Worm (Caenorhabditis elegans) whole organism, L4 larva: ENCODE data around the gene seu-1.
A peak's percentile ranks its signal among the peaks of the same experiment; 100 is the strongest.

Experiments used
- F10B5.3 ChIP-seq: sonication (generic microtip); optimal IDR thresholded peaks from 2 replicates; lab custom pipeline; 2016; ENCODE audit warnings: mild to moderate bottlenecking, missing genetic modification characterization, missing compliant biosample characterization
- F37D6.2 ChIP-seq: sonication (generic microtip); optimal IDR thresholded peaks from 2 replicates; lab custom pipeline; 2016; ENCODE audit warnings: mild to moderate bottlenecking, missing genetic modification characterization, missing compliant biosample characterization
- F49E8.2 ChIP-seq: sonication (generic microtip); optimal IDR thresholded peaks from 2 replicates; lab custom pipeline; 2016; ENCODE audit warnings: missing compliant biosample characterization, mild to moderate bottlenecking, missing genetic modification characterization, borderline replicate concordance
- R02D3.7 ChIP-seq: fragments of 150-350 bp; sonication (generic microtip); optimal IDR thresholded peaks from 3 replicates; lab custom pipeline; 2014; ENCODE audit warnings: missing biosample characterization, missing genetic modification characterization
- T20F7.1 ChIP-seq: fragments of 200-800 bp; sonication (Bioruptor generic); optimal IDR thresholded peaks from 2 replicates; lab custom pipeline; 2018; ENCODE audit warnings: mild to moderate bottlenecking, missing genetic modification characterization, missing compliant biosample characterization
- Y48G9A.11 ChIP-seq: fragments of 200-800 bp; sonication (Bioruptor generic); IDR thresholded peaks from 2 replicates; pipeline ENCODE4 v1.3.6; 2022; ENCODE audit warnings: missing genetic modification reagents, missing genetic modification characterization, missing compliant biosample characterization
- Y5F2A.4 ChIP-seq: fragments of 200-800 bp; sonication (Bioruptor generic); optimal IDR thresholded peaks from 2 replicates; lab custom pipeline; 2018; ENCODE audit warnings: mild to moderate bottlenecking, missing genetic modification characterization, missing compliant biosample characterization
- aly-2 ChIP-seq: sonication (generic microtip); optimal IDR thresholded peaks from 2 replicates; lab custom pipeline; 2018; ENCODE audit warnings: missing biosample characterization, missing genetic modification characterization
- ama-1 ChIP-seq: fragments of 150-350 bp; optimal IDR thresholded peaks from 2 replicates; lab custom pipeline; 2014; ENCODE audit warnings: inconsistent platforms, mixed read lengths
- attf-4 ChIP-seq: sonication (generic microtip); optimal IDR thresholded peaks from 3 replicates; lab custom pipeline; 2017; ENCODE audit warnings: missing biosample characterization, missing genetic modification characterization
- ceh-20 ChIP-seq: fragments of 200-800 bp; sonication (Bioruptor generic); IDR thresholded peaks from 2 replicates; pipeline ENCODE4 v1.3.6; 2022; ENCODE audit warnings: missing genetic modification reagents, missing genetic modification characterization, missing compliant biosample characterization
- ceh-32 ChIP-seq: sonication (generic microtip); optimal IDR thresholded peaks from 2 replicates; lab custom pipeline; 2016; ENCODE audit warnings: mild to moderate bottlenecking, missing genetic modification characterization, missing compliant biosample characterization; ENCODE audit not compliant: poor library complexity
- ceh-44 ChIP-seq: fragments of 200-800 bp; sonication (Bioruptor generic); IDR thresholded peaks from 2 replicates; pipeline ENCODE4 v1.3.6; 2022; ENCODE audit warnings: missing genetic modification reagents, missing genetic modification characterization, missing compliant biosample characterization
- ceh-82 ChIP-seq: sonication (generic microtip); optimal IDR thresholded peaks from 2 replicates; lab custom pipeline; 2017; ENCODE audit warnings: missing biosample characterization, missing genetic modification characterization
- daf-16 ChIP-seq, 3 experiments: sonication (generic microtip); optimal IDR thresholded peaks; 2 replicates each; lab custom pipeline; 2016 to 2017; ENCODE audit warnings: missing genetic modification characterization in 3 of 3, missing genetic modification reagents in 3 of 3, mild to moderate bottlenecking in 2 of 3, missing compliant biosample characterization in 2 of 3, missing biosample characterization in 1 of 3, moderate library complexity in 1 of 3
- daf-8 ChIP-seq: fragments of 200-800 bp; sonication (Bioruptor generic); IDR thresholded peaks from 2 replicates; pipeline ENCODE4 v1.3.6; 2022; ENCODE audit warnings: missing genetic modification characterization, missing compliant biosample characterization
- dmd-6 ChIP-seq: fragments of 200-800 bp; sonication (Bioruptor generic); IDR thresholded peaks from 2 replicates; pipeline ENCODE4 v1.3.6; 2022; ENCODE audit warnings: missing genetic modification reagents, missing genetic modification characterization, missing compliant biosample characterization
- dmd-8 ChIP-seq: fragments of 200-800 bp; sonication (Bioruptor generic); IDR thresholded peaks from 2 replicates; pipeline ENCODE4 v1.3.6; 2022; ENCODE audit warnings: missing genetic modification characterization, missing compliant biosample characterization
- duxl-1 ChIP-seq: sonication (generic microtip); optimal IDR thresholded peaks from 2 replicates; lab custom pipeline; 2016; ENCODE audit warnings: mild to moderate bottlenecking, missing genetic modification characterization, moderate library complexity, missing compliant biosample characterization; ENCODE audit not compliant: poor library complexity
- egl-43 ChIP-seq: fragments of 200-800 bp; sonication (Bioruptor generic); IDR thresholded peaks from 2 replicates; pipeline ENCODE4 v1.3.6; 2022; ENCODE audit warnings: missing genetic modification reagents, missing genetic modification characterization, missing compliant biosample characterization
- gei-8 ChIP-seq: fragments of 200-800 bp; sonication (Bioruptor generic); optimal IDR thresholded peaks from 2 replicates; lab custom pipeline; 2018; ENCODE audit warnings: mild to moderate bottlenecking, missing genetic modification characterization, missing compliant biosample characterization
- hmg-1.1 ChIP-seq: fragments of 200-800 bp; sonication (Bioruptor generic); IDR thresholded peaks from 2 replicates; pipeline ENCODE4 v1.3.6; 2022; ENCODE audit warnings: missing genetic modification reagents, missing genetic modification characterization, missing compliant biosample characterization
- jun-1 ChIP-seq: fragments of 150-350 bp; optimal IDR thresholded peaks from 2 replicates; lab custom pipeline; 2014; ENCODE audit warnings: missing biosample characterization, missing genetic modification reagents, missing genetic modification characterization
- lin-13 ChIP-seq: fragments of 150-350 bp; optimal IDR thresholded peaks from 2 replicates; lab custom pipeline; 2014; ENCODE audit warnings: missing biosample characterization, missing genetic modification reagents, missing genetic modification characterization
- lir-3 ChIP-seq: sonication (generic microtip); optimal IDR thresholded peaks from 2 replicates; lab custom pipeline; 2016; ENCODE audit warnings: mild to moderate bottlenecking, missing genetic modification characterization, missing compliant biosample characterization
- lsy-2 ChIP-seq, 2 experiments: fragments of 150-350 bp in 1 of 2; sonication (generic microtip) in 1 of 2; optimal IDR thresholded peaks; 2 replicates each; lab custom pipeline; 2014 to 2017; ENCODE audit warnings: missing biosample characterization in 2 of 2, missing genetic modification characterization in 2 of 2
- madf-9 ChIP-seq: fragments of 200-800 bp; sonication (Bioruptor generic); conservative IDR thresholded peaks from 2 replicates; pipeline ENCODE4 v1.3.6; 2022; ENCODE audit warnings: missing genetic modification reagents, missing genetic modification characterization, missing compliant biosample characterization
- mdt-29 ChIP-seq: fragments of 200-800 bp; sonication (Bioruptor generic); IDR thresholded peaks from 2 replicates; pipeline ENCODE4 v1.3.6; 2022; ENCODE audit warnings: missing genetic modification reagents, missing genetic modification characterization, missing compliant biosample characterization
- mep-1 ChIP-seq: fragments of 150-350 bp; sonication (generic microtip); optimal IDR thresholded peaks from 3 replicates; lab custom pipeline; 2014; ENCODE audit warnings: missing biosample characterization, missing genetic modification characterization
- mxl-3 ChIP-seq: fragments of 200-800 bp; sonication (Bioruptor generic); optimal IDR thresholded peaks from 2 replicates; lab custom pipeline; 2018; ENCODE audit warnings: mild to moderate bottlenecking, missing genetic modification characterization, missing compliant biosample characterization
- nhr-111 ChIP-seq: fragments of 200-800 bp; sonication (Bioruptor generic); optimal IDR thresholded peaks from 2 replicates; lab custom pipeline; 2018; ENCODE audit warnings: mild to moderate bottlenecking, missing genetic modification characterization, missing compliant biosample characterization
- nhr-237 ChIP-seq: sonication (generic microtip); optimal IDR thresholded peaks from 2 replicates; lab custom pipeline; 2017; ENCODE audit warnings: missing biosample characterization, missing genetic modification characterization
- nhr-25 ChIP-seq: sonication (generic microtip); optimal IDR thresholded peaks from 2 replicates; lab custom pipeline; 2017; ENCODE audit warnings: missing genetic modification characterization, mild to moderate bottlenecking, missing compliant biosample characterization, antibody characterized with exemption, moderate library complexity, borderline replicate concordance; ENCODE audit not compliant: insufficient read depth
- nhr-28 ChIP-seq: fragments of 150-350 bp; optimal IDR thresholded peaks from 2 replicates; lab custom pipeline; 2014; ENCODE audit warnings: missing biosample characterization, missing genetic modification characterization
- nhr-41 ChIP-seq: fragments of 200-800 bp; sonication (Bioruptor generic); IDR thresholded peaks from 2 replicates; pipeline ENCODE4 v1.3.6; 2022; ENCODE audit warnings: missing genetic modification reagents, missing genetic modification characterization, missing compliant biosample characterization
- nhr-48 ChIP-seq: sonication (generic microtip); optimal IDR thresholded peaks from 2 replicates; lab custom pipeline; 2016; ENCODE audit warnings: mild to moderate bottlenecking, missing genetic modification characterization, missing compliant biosample characterization
- nhr-6 ChIP-seq: fragments of 150-350 bp; optimal IDR thresholded peaks from 2 replicates; lab custom pipeline; 2014; ENCODE audit warnings: missing biosample characterization, missing genetic modification characterization
- nhr-76 ChIP-seq: fragments of 150-350 bp; optimal IDR thresholded peaks from 2 replicates; lab custom pipeline; 2014; ENCODE audit warnings: missing biosample characterization, missing genetic modification characterization
- nhr-77 ChIP-seq: fragments of 150-350 bp; optimal IDR thresholded peaks from 2 replicates; lab custom pipeline; 2014; ENCODE audit warnings: missing biosample characterization, missing genetic modification characterization
- pha-4 ChIP-seq, 2 experiments: fragments of 150-350 bp in 1 of 2; fragments of 200-800 bp in 1 of 2; sonication (Bioruptor generic) in 1 of 2; IDR thresholded peaks in 1 of 2; optimal IDR thresholded peaks in 1 of 2; 2 replicates each; pipeline versions ENCODE4 v1.3.6 to Lab custom; 2014 to 2022; ENCODE audit warnings: missing genetic modification characterization in 2 of 2, missing genetic modification reagents in 2 of 2, missing biosample characterization in 1 of 2, missing compliant biosample characterization in 1 of 2
- pqm-1 ChIP-seq: sonication (generic microtip); optimal IDR thresholded peaks from 2 replicates; lab custom pipeline; 2017; ENCODE audit warnings: missing biosample characterization, missing genetic modification characterization
- skn-1 ChIP-seq: fragments of 150-350 bp; optimal IDR thresholded peaks from 2 replicates; lab custom pipeline; 2014; ENCODE audit warnings: missing biosample characterization, missing genetic modification characterization
- snpc-1.2 ChIP-seq: fragments of 200-800 bp; sonication (Bioruptor generic); IDR thresholded peaks from 2 replicates; pipeline ENCODE4 v1.3.6; 2022; ENCODE audit warnings: missing genetic modification reagents, missing genetic modification characterization, missing compliant biosample characterization
- spr-1 ChIP-seq: sonication (generic microtip); optimal IDR thresholded peaks from 2 replicates; lab custom pipeline; 2016; ENCODE audit warnings: mild to moderate bottlenecking, missing genetic modification characterization, missing compliant biosample characterization
- tra-1 ChIP-seq: fragments of 200-800 bp; sonication (Bioruptor generic); IDR thresholded peaks from 2 replicates; pipeline ENCODE4 v1.3.6; 2022; ENCODE audit warnings: missing genetic modification reagents, missing genetic modification characterization, missing compliant biosample characterization
- unc-130 ChIP-seq: sonication (generic microtip); optimal IDR thresholded peaks from 2 replicates; lab custom pipeline; 2016; ENCODE audit warnings: missing genetic modification reagents, missing genetic modification characterization, missing compliant biosample characterization
- zag-1 ChIP-seq: fragments of 150-350 bp; optimal IDR thresholded peaks from 2 replicates; lab custom pipeline; 2014; ENCODE audit warnings: missing biosample characterization, missing genetic modification characterization
- zip-11 ChIP-seq: fragments of 200-800 bp; sonication (Bioruptor generic); IDR thresholded peaks from 2 replicates; pipeline ENCODE4 v1.3.6; 2022; ENCODE audit warnings: missing genetic modification characterization, missing compliant biosample characterization
- zip-2 ChIP-seq: fragments of 150-350 bp; optimal IDR thresholded peaks from 2 replicates; lab custom pipeline; 2014; ENCODE audit warnings: missing biosample characterization, missing genetic modification characterization
- ztf-11 ChIP-seq: fragments of 150-350 bp; optimal IDR thresholded peaks from 2 replicates; lab custom pipeline; 2014; ENCODE audit warnings: missing biosample characterization, missing genetic modification characterization
- ztf-7 ChIP-seq: fragments of 150-350 bp; optimal IDR thresholded peaks from 2 replicates; lab custom pipeline; 2014; ENCODE audit warnings: missing biosample characterization, missing genetic modification characterization

seu-1 gene

DNA sequence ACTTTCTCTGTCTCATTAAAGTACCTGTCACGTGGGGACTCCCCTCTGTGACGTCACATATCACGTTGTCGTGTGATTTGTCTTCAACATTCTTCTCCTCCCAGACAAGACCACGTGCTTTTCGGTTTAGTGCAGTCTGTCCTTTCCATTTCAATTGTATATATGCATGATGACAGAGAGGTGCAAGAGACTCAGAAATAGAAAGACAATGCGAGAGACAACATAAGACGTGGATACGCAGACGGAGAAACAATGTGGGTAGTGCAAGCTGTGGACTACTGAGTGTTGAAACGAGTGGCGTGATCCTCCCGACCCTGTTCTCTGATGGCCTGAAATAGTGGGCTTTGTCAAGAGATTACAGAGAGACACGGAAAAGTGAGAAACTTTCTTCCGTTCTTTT lies 7.3 kb downstream of the seu-1 start (continued):
- TF ChIP-seq ceh-32 (tag; lab: Kevin White, UChicago) (peak; percentile 16), T20F7.1 (GFP tag; lab: Kevin White, UChicago) (peak; percentile 88), nhr-28 (tag; lab: Kevin White, UChicago) (peak; percentile 89), nhr-48 (tag; lab: Kevin White, UChicago) (peak; percentile 99), zag-1 (tag; lab: Kevin White, UChicago) (no peak), nhr-111 (GFP tag; lab: Kevin White, UChicago) (no peak), Y5F2A.4 (GFP tag; lab: Kevin White, UChicago) (no peak), dmd-6 (GFP tag; lab: Robert Waterston, UW) (peak; percentile 99), ama-1 (peak; percentile 72), gei-8 (peak; percentile 95), ceh-44 (GFP tag; lab: Robert Waterston, UW) (no peak), F37D6.2 (tag; lab: Kevin White, UChicago) (peak; percentile 73), nhr-237 (tag; lab: Kevin White, UChicago) (no peak), nhr-6 (tag; lab: Kevin White, UChicago) (peak; percentile 84), F49E8.2 (tag; lab: Kevin White, UChicago) (no peak), zip-11 (no peak), duxl-1 (tag; lab: Kevin White, UChicago) (peak; percentile 76), daf-16 (GFP tag; optimal IDR thresholded peaks at IDR 0.05; lab: Kevin White, UChicago) (peak; percentile 62 to 79), daf-16 (tag; optimal IDR thresholded peaks at IDR 0.05; lab: Kevin White, UChicago) (peak; percentile 89), nhr-76 (tag; lab: Kevin White, UChicago) (no peak), unc-130 (GFP tag; lab: Kevin White, UChicago) (no peak), madf-9 (GFP tag; lab: Robert Waterston, UW) (0 out of 2 replicates have a peak, but pooled peaks have one; percentile 44), mdt-29 (GFP tag; lab: Robert Waterston, UW) (peak; percentile 95), jun-1 (tag; lab: Kevin White, UChicago) (peak; percentile 47), tra-1 (peak; percentile 96), ztf-7 (tag; lab: Kevin White, UChicago) (peak; percentile 75), nhr-41 (GFP tag; lab: Robert Waterston, UW) (no peak), mxl-3 (GFP tag; lab: Kevin White, UChicago) (peak; percentile 99), dmd-8 (GFP tag; lab: Robert Waterston, UW) (no peak), zip-2 (tag; lab: Kevin White, UChicago) (peak; percentile 40), nhr-25 (peak; percentile 84), ceh-82 (tag; lab: Kevin White, UChicago) (no peak), nhr-77 (tag; lab: Kevin White, UChicago) (no peak), spr-1 (tag; lab: Kevin White, UChicago) (peak; percentile 84), R02D3.7 (tag; lab: Kevin White, UChicago) (no peak), lsy-2 (tag; optimal IDR thresholded peaks at IDR 0.05; lab: Kevin White, UChicago) (peak; percentile 78 to 95), F10B5.3 (tag; lab: Kevin White, UChicago) (no peak), aly-2 (tag; lab: Kevin White, UChicago) (no peak), pha-4 (GFP tag; IDR thresholded peaks at IDR 0.05; lab: Robert Waterston, UW) (peak; percentile 77; the same call in 1 of the 2 replicates), pha-4 (tag; optimal IDR thresholded peaks at IDR 0.05; lab: Kevin White, UChicago) (no peak), ztf-11 (tag; lab: Kevin White, UChicago) (no peak), daf-8 (GFP tag; lab: Robert Waterston, UW) (no peak), skn-1 (tag; lab: Kevin White, UChicago) (peak; percentile 46), hmg-1.1 (GFP tag; lab: Robert Waterston, UW) (peak; percentile 85), Y48G9A.11 (no peak), egl-43 (GFP tag; lab: Robert Waterston, UW) (peak; percentile 76), ceh-20 (GFP tag; lab: Robert Waterston, UW) (peak; percentile 97), lin-13 (GFP tag; lab: Kevin White, UChicago) (peak; percentile 90), mep-1 (tag; lab: Kevin White, UChicago) (peak; percentile 95), lir-3 (tag; lab: Kevin White, UChicago) (no peak), pqm-1 (tag; lab: Kevin White, UChicago) (peak; percentile 67), snpc-1.2 (GFP tag; lab: Robert Waterston, UW) (0 out of 2 replicates have a peak, but pooled peaks have one; percentile 38), attf-4 (tag; lab: Kevin White, UChicago) (no peak)
